Fruit fly (Drosophila melanogaster) whole organism, prepupa: ENCODE data around the gene Socs16D.
A peak's percentile ranks its signal among the peaks of the same experiment; 100 is the strongest.

Experiments
- Blimp-1 ChIP-seq: fragments of 200-800 bp; sonication (Bioruptor generic); optimal IDR thresholded peaks from 3 replicates; lab custom pipeline; 2017; ENCODE audit warnings: missing biosample characterization, missing genetic modification characterization, mild to moderate bottlenecking, moderate library complexity, missing genetic modification reagents
- CG10631 ChIP-seq: fragments of 200-800 bp; sonication (Bioruptor generic); optimal IDR thresholded peaks from 2 replicates; lab custom pipeline; 2016; ENCODE audit warnings: missing biosample characterization, missing genetic modification characterization
- CG10669 ChIP-seq: fragments of 200-800 bp; sonication (Bioruptor generic); optimal IDR thresholded peaks from 3 replicates; lab custom pipeline; 2018; ENCODE audit warnings: missing biosample characterization, mild to moderate bottlenecking, missing genetic modification characterization, moderate library complexity
- CG11294 ChIP-seq: fragments of 200-800 bp; sonication (Bioruptor generic); IDR thresholded peaks from 2 replicates; pipeline ENCODE4 v1.3.6; 2022; ENCODE audit warnings: missing biosample characterization, missing genetic modification characterization
- CG11762 ChIP-seq: fragments of 200-800 bp; sonication (Bioruptor generic); optimal IDR thresholded peaks from 3 replicates; lab custom pipeline; 2016; ENCODE audit warnings: missing biosample characterization, missing genetic modification characterization; ENCODE audit not compliant: insufficient read depth
- CG11902 ChIP-seq: fragments of 200-800 bp; sonication (Bioruptor generic); optimal IDR thresholded peaks from 3 replicates; lab custom pipeline; 2016; ENCODE audit warnings: missing biosample characterization, missing genetic modification characterization
- CG16779 ChIP-seq: fragments of 200-800 bp; sonication (Bioruptor generic); optimal IDR thresholded peaks from 3 replicates; lab custom pipeline; 2017; ENCODE audit warnings: missing biosample characterization, mild to moderate bottlenecking, missing genetic modification characterization
- CG3032 ChIP-seq: fragments of 200-800 bp; optimal IDR thresholded peaks from 2 replicates; lab custom pipeline; 2019; ENCODE audit warnings: missing biosample characterization, mild to moderate bottlenecking, missing genetic modification characterization, moderate library complexity
- CG31627 ChIP-seq: fragments of 200-800 bp; sonication (Bioruptor generic); optimal IDR thresholded peaks from 3 replicates; lab custom pipeline; 2016; ENCODE audit warnings: missing biosample characterization, missing genetic modification characterization
- CG32006 ChIP-seq: fragments of 200-800 bp; sonication (Bioruptor generic); optimal IDR thresholded peaks from 3 replicates; lab custom pipeline; 2017; ENCODE audit warnings: missing biosample characterization, mild to moderate bottlenecking, missing genetic modification characterization
- CG34406 ChIP-seq: fragments of 200-800 bp; sonication (Bioruptor generic); optimal IDR thresholded peaks from 3 replicates; lab custom pipeline; 2016; ENCODE audit warnings: missing biosample characterization, missing genetic modification characterization
- CG3919 ChIP-seq: fragments of 200-800 bp; sonication (Bioruptor generic); optimal IDR thresholded peaks from 3 replicates; lab custom pipeline; 2016; ENCODE audit warnings: missing biosample characterization, missing genetic modification characterization
- CG4318 ChIP-seq: fragments of 200-800 bp; sonication (Bioruptor generic); optimal IDR thresholded peaks from 3 replicates; lab custom pipeline; 2017; ENCODE audit warnings: missing biosample characterization, mild to moderate bottlenecking, missing genetic modification characterization
- CG6163 ChIP-seq: fragments of 200-800 bp; sonication (Bioruptor generic); IDR thresholded peaks from 3 replicates; pipeline ENCODE4 v1.3.6; 2022; ENCODE audit warnings: missing biosample characterization, missing genetic modification characterization
- CG6276 ChIP-seq: fragments of 200-800 bp; sonication (Bioruptor generic); optimal IDR thresholded peaks from 2 replicates; lab custom pipeline; 2017; ENCODE audit warnings: missing biosample characterization, mild to moderate bottlenecking, missing genetic modification characterization
- CG6792 ChIP-seq: fragments of 200-800 bp; sonication (Bioruptor generic); optimal IDR thresholded peaks from 3 replicates; lab custom pipeline; 2016; ENCODE audit warnings: missing biosample characterization, missing genetic modification characterization
- CG6808 ChIP-seq: fragments of 200-800 bp; sonication (Bioruptor generic); optimal IDR thresholded peaks from 3 replicates; lab custom pipeline; 2017; ENCODE audit warnings: missing biosample characterization, missing genetic modification characterization, mild to moderate bottlenecking, moderate library complexity, missing genetic modification reagents
- CG6854 ChIP-seq: fragments of 200-800 bp; sonication (Bioruptor generic); optimal IDR thresholded peaks from 2 replicates; lab custom pipeline; 2017; ENCODE audit warnings: missing biosample characterization, mild to moderate bottlenecking, missing genetic modification characterization
- CG7368 ChIP-seq: fragments of 200-800 bp; sonication (Bioruptor generic); optimal IDR thresholded peaks from 3 replicates; lab custom pipeline; 2016; ENCODE audit warnings: missing biosample characterization, missing genetic modification characterization
- CG8119 ChIP-seq: fragments of 200-800 bp; sonication (Bioruptor generic); IDR thresholded peaks from 3 replicates; pipeline ENCODE4 v1.3.6; 2022; ENCODE audit warnings: missing biosample characterization, missing genetic modification characterization
- CG8319 ChIP-seq: fragments of 200-800 bp; sonication (Bioruptor generic); optimal IDR thresholded peaks from 3 replicates; lab custom pipeline; 2016; ENCODE audit warnings: missing biosample characterization, missing genetic modification characterization
- CG8632 ChIP-seq: fragments of 200-800 bp; sonication (Bioruptor generic); optimal IDR thresholded peaks from 3 replicates; lab custom pipeline; 2016; ENCODE audit warnings: missing biosample characterization, missing genetic modification characterization
- CG9139 ChIP-seq: fragments of 200-800 bp; sonication (Bioruptor generic); optimal IDR thresholded peaks from 3 replicates; lab custom pipeline; 2017; ENCODE audit warnings: missing biosample characterization, mild to moderate bottlenecking, missing genetic modification characterization
- Eip75B ChIP-seq: fragments of 200-800 bp; sonication (Bioruptor generic); optimal IDR thresholded peaks from 3 replicates; lab custom pipeline; 2016; ENCODE audit warnings: missing biosample characterization, missing genetic modification characterization
- Eip93F ChIP-seq: fragments of 200-800 bp; sonication (Bioruptor generic); optimal IDR thresholded peaks from 2 replicates; lab custom pipeline; 2016; ENCODE audit warnings: missing biosample characterization, mild to moderate bottlenecking, missing genetic modification characterization
- Ets21C ChIP-seq: fragments of 200-800 bp; sonication (Bioruptor generic); optimal IDR thresholded peaks from 3 replicates; lab custom pipeline; 2016; ENCODE audit warnings: missing biosample characterization, missing genetic modification characterization
- Ets96B ChIP-seq: fragments of 200-800 bp; optimal IDR thresholded peaks from 2 replicates; lab custom pipeline; 2019; ENCODE audit warnings: missing biosample characterization, mild to moderate bottlenecking, missing genetic modification characterization, moderate library complexity
- Gug ChIP-seq: fragments of 200-800 bp; sonication (Bioruptor generic); IDR thresholded peaks from 2 replicates; pipeline ENCODE4 v1.3.6; 2022; ENCODE audit warnings: missing biosample characterization, missing genetic modification characterization
- Hr4 ChIP-seq: fragments of 200-800 bp; sonication (Bioruptor generic); optimal IDR thresholded peaks from 3 replicates; lab custom pipeline; 2016; ENCODE audit warnings: missing biosample characterization, missing genetic modification characterization
- Lpt ChIP-seq: fragments of 200-800 bp; sonication (Bioruptor generic); optimal IDR thresholded peaks from 3 replicates; lab custom pipeline; 2016; ENCODE audit warnings: missing biosample characterization, missing genetic modification characterization
- Met ChIP-seq: fragments of 200-800 bp; sonication (Bioruptor generic); optimal IDR thresholded peaks from 3 replicates; lab custom pipeline; 2016; ENCODE audit warnings: missing biosample characterization, missing genetic modification characterization
- OdsH ChIP-seq: fragments of 200-800 bp; sonication (Bioruptor generic); optimal IDR thresholded peaks from 3 replicates; lab custom pipeline; 2016; ENCODE audit warnings: missing biosample characterization, missing genetic modification characterization
- Smox ChIP-seq: fragments of 200-800 bp; sonication (Bioruptor generic); optimal IDR thresholded peaks from 3 replicates; lab custom pipeline; 2016; ENCODE audit warnings: missing biosample characterization, missing genetic modification characterization
- Sox14 ChIP-seq: fragments of 200-800 bp; sonication (Bioruptor generic); optimal IDR thresholded peaks from 3 replicates; lab custom pipeline; 2016; ENCODE audit warnings: missing biosample characterization, missing genetic modification characterization
- Sox15 ChIP-seq: fragments of 200-800 bp; sonication (Bioruptor generic); optimal IDR thresholded peaks from 3 replicates; lab custom pipeline; 2016; ENCODE audit warnings: missing biosample characterization, missing genetic modification characterization
- achi ChIP-seq: fragments of 200-800 bp; sonication (Bioruptor generic); optimal IDR thresholded peaks from 3 replicates; lab custom pipeline; 2016; ENCODE audit warnings: missing biosample characterization, missing genetic modification characterization
- acj6 ChIP-seq: fragments of 200-800 bp; sonication (Bioruptor generic); optimal IDR thresholded peaks from 3 replicates; lab custom pipeline; 2016; ENCODE audit warnings: missing biosample characterization, missing genetic modification characterization
- cyc ChIP-seq: fragments of 200-800 bp; sonication (Bioruptor generic); optimal IDR thresholded peaks from 3 replicates; lab custom pipeline; 2016; ENCODE audit warnings: missing biosample characterization, missing genetic modification characterization
- dac ChIP-seq: fragments of 200-800 bp; sonication (Bioruptor generic); optimal IDR thresholded peaks from 2 replicates; lab custom pipeline; 2017; ENCODE audit warnings: missing biosample characterization, mild to moderate bottlenecking, missing genetic modification characterization
- eg ChIP-seq: fragments of 200-800 bp; sonication (Bioruptor generic); IDR thresholded peaks from 3 replicates; pipeline ENCODE4 v1.3.6; 2022; ENCODE audit warnings: missing biosample characterization, missing genetic modification characterization
- fd85E ChIP-seq: fragments of 200-800 bp; sonication (Bioruptor generic); optimal IDR thresholded peaks from 3 replicates; lab custom pipeline; 2016; ENCODE audit warnings: missing biosample characterization, missing genetic modification characterization
- fkh ChIP-seq: fragments of 200-800 bp; sonication (Bioruptor generic); optimal IDR thresholded peaks from 3 replicates; lab custom pipeline; 2017; ENCODE audit warnings: missing biosample characterization, mild to moderate bottlenecking, missing genetic modification characterization, moderate library complexity
- lz ChIP-seq: fragments of 200-800 bp; sonication (Bioruptor generic); optimal IDR thresholded peaks from 3 replicates; lab custom pipeline; 2016; ENCODE audit warnings: missing biosample characterization, missing genetic modification characterization
- net ChIP-seq: fragments of 200-800 bp; sonication (Bioruptor generic); optimal IDR thresholded peaks from 3 replicates; lab custom pipeline; 2016; ENCODE audit warnings: missing biosample characterization, missing genetic modification characterization
- pdm3 ChIP-seq: fragments of 200-800 bp; sonication (Bioruptor generic); optimal IDR thresholded peaks from 3 replicates; lab custom pipeline; 2016; ENCODE audit warnings: missing biosample characterization, missing genetic modification characterization
- salr ChIP-seq, 2 experiments: fragments of 200-800 bp; sonication (Bioruptor generic); optimal IDR thresholded peaks; 3 replicates each; lab custom pipeline; 2016 to 2018; ENCODE audit warnings: missing biosample characterization in 2 of 2, missing genetic modification characterization in 2 of 2, mild to moderate bottlenecking in 1 of 2
- spab ChIP-seq: fragments of 200-800 bp; sonication (Bioruptor generic); optimal IDR thresholded peaks from 2 replicates; lab custom pipeline; 2017; ENCODE audit warnings: missing biosample characterization, mild to moderate bottlenecking, missing genetic modification characterization, missing genetic modification reagents
- ss ChIP-seq, 2 experiments: fragments of 200-800 bp; sonication (Bioruptor generic); optimal IDR thresholded peaks; 2 replicates in 1 of 2; 3 replicates in 1 of 2; lab custom pipeline; 2017 to 2018; ENCODE audit warnings: mild to moderate bottlenecking in 2 of 2, missing biosample characterization in 2 of 2, missing genetic modification characterization in 2 of 2, moderate library complexity in 1 of 2
- svp ChIP-seq: fragments of 200-800 bp; sonication (Bioruptor generic); peaks from one replicate; lab custom pipeline; 2016; ENCODE audit warnings: missing biosample characterization, missing genetic modification characterization
- topi ChIP-seq: fragments of 200-800 bp; sonication (Bioruptor generic); optimal IDR thresholded peaks from 3 replicates; lab custom pipeline; 2016; ENCODE audit warnings: missing biosample characterization, missing genetic modification characterization
- vri ChIP-seq: fragments of 200-800 bp; sonication (Bioruptor generic); optimal IDR thresholded peaks from 3 replicates; lab custom pipeline; 2016; ENCODE audit warnings: missing biosample characterization, mild to moderate bottlenecking, missing genetic modification characterization

The Socs16D gene

DNA sequence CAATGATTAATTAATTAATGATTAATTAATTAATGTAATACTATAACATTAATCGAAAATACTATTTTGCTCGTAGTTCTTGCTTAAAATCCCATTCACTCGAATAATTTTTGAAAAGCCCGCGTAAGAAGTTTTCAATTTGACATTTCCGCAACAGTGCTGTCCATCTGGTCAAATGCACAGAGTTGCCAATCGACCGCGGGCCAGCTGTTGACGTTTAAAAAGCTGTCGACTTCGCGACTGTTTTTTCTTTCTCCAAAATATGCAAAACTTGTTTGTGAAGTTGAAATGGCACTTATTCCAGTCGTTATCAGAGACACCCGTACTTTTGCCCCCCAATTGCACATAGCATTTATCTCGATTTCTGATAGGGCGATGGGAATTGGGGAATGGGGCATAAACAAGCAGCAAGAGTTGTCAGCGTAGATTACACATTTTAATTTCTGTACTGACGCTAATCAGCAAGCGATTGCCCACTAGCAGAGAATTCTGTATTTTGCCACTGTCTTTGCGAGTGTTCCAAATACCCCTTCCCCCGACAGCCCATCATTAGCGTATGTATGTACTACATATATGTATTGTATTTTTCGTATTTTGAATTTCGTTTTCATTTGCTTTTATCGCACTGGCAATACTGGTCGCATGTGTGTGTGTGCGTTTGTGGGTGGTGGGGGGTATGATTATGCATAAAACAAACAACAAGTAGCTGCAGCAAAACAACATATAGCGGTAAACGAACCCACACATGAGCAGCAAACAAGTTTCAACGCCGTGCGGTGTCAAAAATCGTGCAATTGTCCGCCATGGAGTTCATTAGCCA is 29.3 kb upstream of the Socs16D start, which contains the start of gene Srx:
Gene Srx (plus strand): TSS at position 517 of the 820 bp plus-strand sequence.
- TF ChIP-seq Sox15 (GFP tag; lab: Kevin White, UChicago), result peak; percentile 30
- no peak for TF ChIP-seq Gug (GFP tag; lab: Robert Waterston, UW)
- TF ChIP-seq CG8632 (GFP tag; lab: Kevin White, UChicago), result peak; percentile 39
- TF ChIP-seq Ets21C (GFP tag; lab: Kevin White, UChicago), result no peak
- no peak for TF ChIP-seq CG6276
- peak; percentile 7 for TF ChIP-seq dac (GFP tag; lab: Kevin White, UChicago)
- TF ChIP-seq Met (GFP tag; lab: Kevin White, UChicago), result no peak
- TF ChIP-seq svp, result no peak
- peak; percentile 15 for TF ChIP-seq acj6 (GFP tag; lab: Kevin White, UChicago)
- TF ChIP-seq CG7368 (GFP tag; lab: Kevin White, UChicago), result no peak
- TF ChIP-seq CG11762 (GFP tag; lab: Kevin White, UChicago), result no peak
- TF ChIP-seq CG8319, result no peak
- TF ChIP-seq CG10631 (GFP tag; lab: Kevin White, UChicago), result no peak
- no peak for TF ChIP-seq CG11294 (GFP tag; lab: Robert Waterston, UW)
- 0 out of 3 replicates have a peak, but pooled peaks have one; percentile 38 for TF ChIP-seq CG6163
- peak; percentile 76 for TF ChIP-seq Blimp-1
- TF ChIP-seq achi (GFP tag; lab: Kevin White, UChicago), result peak; percentile 99
- peak; percentile 28 for TF ChIP-seq CG31627 (GFP tag; lab: Kevin White, UChicago)
- TF ChIP-seq pdm3 (GFP tag; lab: Kevin White, UChicago), result no peak
- no peak for TF ChIP-seq CG9139
- peak; percentile 17 for TF ChIP-seq fkh
- no peak for TF ChIP-seq salr (GFP tag; optimal IDR thresholded peaks at IDR 0.05; lab: Kevin White, UChicago)
- TF ChIP-seq CG6854 (GFP tag; lab: Kevin White, UChicago), result no peak
- no peak for TF ChIP-seq CG16779 (tag; lab: Kevin White, UChicago)
- TF ChIP-seq CG32006 (GFP tag; lab: Kevin White, UChicago), result no peak
- TF ChIP-seq Smox (GFP tag; lab: Kevin White, UChicago), result no peak
- TF ChIP-seq CG11902 (GFP tag; lab: Kevin White, UChicago), result no peak
- peak; percentile 28 for TF ChIP-seq net
- peak; percentile 21 for TF ChIP-seq topi (GFP tag; lab: Kevin White, UChicago)
- TF ChIP-seq Ets96B (tag; lab: Kevin White, UChicago), result peak; percentile 23
- no peak for TF ChIP-seq Lpt (GFP tag; lab: Kevin White, UChicago)
- peak; percentile 54 for TF ChIP-seq Eip93F (GFP tag; lab: Kevin White, UChicago)
- no peak for TF ChIP-seq lz
- peak; percentile 23 for TF ChIP-seq Sox14 (GFP tag; lab: Kevin White, UChicago)
- TF ChIP-seq CG6808 (GFP tag; lab: Kevin White, UChicago), result peak; percentile 60
- no peak for TF ChIP-seq spab
- peak in 1 of 2 experiments; percentile 52 for TF ChIP-seq ss (GFP tag; optimal IDR thresholded peaks at IDR 0.05; lab: Kevin White, UChicago)
- no peak for TF ChIP-seq CG34406 (GFP tag; lab: Kevin White, UChicago)
- no peak for TF ChIP-seq cyc
- TF ChIP-seq Eip75B (GFP tag; lab: Kevin White, UChicago), result no peak
- no peak for TF ChIP-seq CG10669
- TF ChIP-seq CG6792 (GFP tag; lab: Kevin White, UChicago), result no peak
- no peak for TF ChIP-seq CG3919 (GFP tag; lab: Kevin White, UChicago)
- TF ChIP-seq vri (GFP tag; lab: Kevin White, UChicago), result peak; percentile 79
- peak; percentile 66 for TF ChIP-seq eg (GFP tag; lab: Robert Waterston, UW)
- no peak for TF ChIP-seq Hr4 (GFP tag; lab: Kevin White, UChicago)
- TF ChIP-seq CG8119 (GFP tag; lab: Robert Waterston, UW), result peak; percentile 49; the same call in 1 of the 3 replicates
- peak; percentile 19 for TF ChIP-seq CG3032 (tag; lab: Kevin White, UChicago)
- TF ChIP-seq OdsH (GFP tag; lab: Kevin White, UChicago), result no peak
- TF ChIP-seq fd85E (GFP tag; lab: Kevin White, UChicago), result no peak
- TF ChIP-seq CG4318 (GFP tag; lab: Kevin White, UChicago), result no peak
